Fruit fly (Drosophila melanogaster): ENCODE results near the gene CG10514.

Gene CG10514

dm6 chr3R:25281165-25281564, 1.5 kb upstream of the CG10514 start, which contains the start of gene CG11892:
Gene CG11892, plus strand, starts transcription at chr3R:25281548.
- TF ChIP-seq CG4496 (GFP tag; IDR thresholded peaks at IDR 0.05): no peak
- no peak for TF ChIP-seq CG15710 (tag; optimal IDR thresholded peaks at IDR 0.05)
- TF ChIP-seq Ets98B (GFP tag; IDR thresholded peaks at IDR 0.05): no peak
- TF ChIP-seq Pif1A (GFP tag; optimal IDR thresholded peaks at IDR 0.05): no peak
- no peak for TF ChIP-seq CG12605 (GFP tag; IDR thresholded peaks at IDR 0.05)
- no peak for TF ChIP-seq gl (tag; optimal IDR thresholded peaks at IDR 0.05)
- TF ChIP-seq EcR (GFP tag; optimal IDR thresholded peaks at IDR 0.05): no peak
- no peak for TF ChIP-seq CG13204 (GFP tag; optimal IDR thresholded peaks at IDR 0.05)
- TF ChIP-seq rn (GFP tag; IDR thresholded peaks at IDR 0.05): no peak
- TF ChIP-seq CG8301 (tag; optimal IDR thresholded peaks at IDR 0.05): no peak
- TF ChIP-seq CG9948 (tag; optimal IDR thresholded peaks at IDR 0.05): no peak
- no peak for TF ChIP-seq fd96Ca (GFP tag; IDR thresholded peaks at IDR 0.05)

dm6 chr3R:25277112-25277511, 2.5 kb downstream of the CG10514 start, which contains the start of gene CG10513:
Gene CG10513, minus strand, starts transcription at chr3R:25277212.
- TF ChIP-seq CG8159 (tag; optimal IDR thresholded peaks at IDR 0.05) (no peak), Pif1B (GFP tag; optimal IDR thresholded peaks at IDR 0.05) (no peak), fd96Ca (GFP tag; IDR thresholded peaks at IDR 0.05) (no peak), CG13204 (GFP tag; optimal IDR thresholded peaks at IDR 0.05) (no peak), CG9948 (tag; optimal IDR thresholded peaks at IDR 0.05) (no peak), CG4496 (GFP tag; IDR thresholded peaks at IDR 0.05) (no peak)

- TF ChIP-seq Ets98B (GFP tag; IDR thresholded peaks at IDR 0.05): no peak
Measured at dm6 chr3R:25275276-25275675, 4.4 kb downstream of the CG10514 start.

dm6 chr3R:25273537-25273936, 6.1 kb downstream of the CG10514 start, which contains the start of gene CG11878:
Gene CG11878, plus strand, starts transcription at chr3R:25273837.
- TF ChIP-seq CG17806 (tag; optimal IDR thresholded peaks at IDR 0.05) (no peak), D1 (tag; optimal IDR thresholded peaks at IDR 0.05) (no peak), CG13204 (GFP tag; optimal IDR thresholded peaks at IDR 0.05) (no peak), CG4496 (GFP tag; IDR thresholded peaks at IDR 0.05) (no peak), Pif1A (GFP tag; optimal IDR thresholded peaks at IDR 0.05) (no peak), CG14655 (GFP tag; optimal IDR thresholded peaks at IDR 0.05) (no peak), CG34367 (tag; optimal IDR thresholded peaks at IDR 0.05) (no peak), CG8301 (tag; optimal IDR thresholded peaks at IDR 0.05) (no peak)

- no peak for TF ChIP-seq Pif1A (GFP tag; optimal IDR thresholded peaks at IDR 0.05)
- TF ChIP-seq fd96Ca (GFP tag; IDR thresholded peaks at IDR 0.05): no peak
- no peak for TF ChIP-seq EcR (GFP tag; optimal IDR thresholded peaks at IDR 0.05)
- no peak for TF ChIP-seq CG32121 (GFP tag; IDR thresholded peaks at IDR 0.05)
- TF ChIP-seq CG4496 (GFP tag; IDR thresholded peaks at IDR 0.05): no peak
- TF ChIP-seq CG34367 (tag; optimal IDR thresholded peaks at IDR 0.05): no peak
- no peak for TF ChIP-seq CG15710 (tag; optimal IDR thresholded peaks at IDR 0.05)
- no peak for TF ChIP-seq CG9948 (tag; optimal IDR thresholded peaks at IDR 0.05)
- TF ChIP-seq Snoo (tag; optimal IDR thresholded peaks at IDR 0.05): no peak
Measured at dm6 chr3R:25269909-25270308, 9.7 kb downstream of the CG10514 start, which contains the start of the genes CG11889 and CG11891. Gene CG11889, plus strand, starts transcription at chr3R:25270209. Gene CG11891, plus strand, starts transcription at chr3R:25270209.

dm6 chr3R:25266751-25267150, 12.9 kb downstream of the CG10514 start:
- TF ChIP-seq rn (GFP tag; IDR thresholded peaks at IDR 0.05): no peak
- no peak for TF ChIP-seq CG9948 (tag; optimal IDR thresholded peaks at IDR 0.05)
- TF ChIP-seq CG12605 (GFP tag; IDR thresholded peaks at IDR 0.05): no peak
- no peak for TF ChIP-seq CG4496 (GFP tag; IDR thresholded peaks at IDR 0.05)
- no peak for TF ChIP-seq CG8159 (tag; optimal IDR thresholded peaks at IDR 0.05)
- no peak for TF ChIP-seq CG8301 (tag; optimal IDR thresholded peaks at IDR 0.05)
- no peak for TF ChIP-seq D1 (tag; optimal IDR thresholded peaks at IDR 0.05)
- no peak for TF ChIP-seq fd96Ca (GFP tag; IDR thresholded peaks at IDR 0.05)
- TF ChIP-seq CG14655 (GFP tag; optimal IDR thresholded peaks at IDR 0.05): no peak
- TF ChIP-seq EcR (GFP tag; optimal IDR thresholded peaks at IDR 0.05): no peak
- TF ChIP-seq Ets98B (GFP tag; IDR thresholded peaks at IDR 0.05): no peak
- no peak for TF ChIP-seq CG17806 (tag; optimal IDR thresholded peaks at IDR 0.05)
- no peak for TF ChIP-seq CG32121 (GFP tag; IDR thresholded peaks at IDR 0.05)

dm6 chr3R:25265589-25266201, 14.0 kb downstream of the CG10514 start, which contains the start of the genes GlnRS and RIOK2:
Gene GlnRS, minus strand, starts transcription at chr3R:25265721.
Gene RIOK2, plus strand, starts transcription at chr3R:25265844.
- TF ChIP-seq Pif1A (GFP tag; optimal IDR thresholded peaks at IDR 0.05): no peak
- TF ChIP-seq CG12605 (GFP tag; IDR thresholded peaks at IDR 0.05): peak; percentile 51; the same call in 1 of the 2 replicates

- TF ChIP-seq CG14655 (GFP tag; optimal IDR thresholded peaks at IDR 0.05) (no peak), fd96Ca (GFP tag; IDR thresholded peaks at IDR 0.05) (peak; percentile 64; the same call in 2 of the 3 replicates), CG15710 (tag; optimal IDR thresholded peaks at IDR 0.05) (peak; percentile 48), CG17806 (tag; optimal IDR thresholded peaks at IDR 0.05) (peak; percentile 53), D1 (tag; optimal IDR thresholded peaks at IDR 0.05) (no peak), CG10348 (GFP tag; IDR thresholded peaks at IDR 0.05) (peak; percentile 46; the same call in 1 of the 2 replicates), Ets98B (GFP tag; IDR thresholded peaks at IDR 0.05) (peak; percentile 62), CG32121 (GFP tag; IDR thresholded peaks at IDR 0.05) (peak; percentile 75), rn (GFP tag; IDR thresholded peaks at IDR 0.05) (no peak), CG8159 (tag; optimal IDR thresholded peaks at IDR 0.05) (no peak), CG13204 (GFP tag; optimal IDR thresholded peaks at IDR 0.05) (no peak), Pif1B (GFP tag; optimal IDR thresholded peaks at IDR 0.05) (no peak), Pif1A (GFP tag; optimal IDR thresholded peaks at IDR 0.05) (no peak), EcR (GFP tag; optimal IDR thresholded peaks at IDR 0.05) (peak; percentile 81), gl (tag; optimal IDR thresholded peaks at IDR 0.05) (no peak), CG9948 (tag; optimal IDR thresholded peaks at IDR 0.05) (peak; percentile 49), CG12605 (GFP tag; IDR thresholded peaks at IDR 0.05) (no peak), CG4496 (GFP tag; IDR thresholded peaks at IDR 0.05) (peak; percentile 82), CG8301 (tag; optimal IDR thresholded peaks at IDR 0.05) (no peak), CG34367 (tag; optimal IDR thresholded peaks at IDR 0.05) (peak; percentile 39), Snoo (tag; optimal IDR thresholded peaks at IDR 0.05) (peak; percentile 34)
Measured at dm6 chr3R:25262322-25262761, 17.3 kb downstream of the CG10514 start, which contains the start of the genes Kdsr and CG11858. Gene Kdsr, minus strand, starts transcription at chr3R:25262498. Gene CG11858, plus strand, starts transcription at chr3R:25262741.
